Fruit fly (Drosophila melanogaster) whole organism, prepupa: ENCODE measurements around the gene CG14356.

Experiments used
- CG15336 ChIP-seq: fragments of 200-800 bp; sonication (Bioruptor generic); IDR thresholded peaks from 2 replicates; pipeline ENCODE4 v1.3.6; 2022; ENCODE audit warnings: missing biosample characterization, missing genetic modification characterization
- CG6854 ChIP-seq: fragments of 200-800 bp; sonication (Bioruptor generic); optimal IDR thresholded peaks from 2 replicates; lab custom pipeline; 2017; ENCODE audit warnings: missing biosample characterization, mild to moderate bottlenecking, missing genetic modification characterization
- CG7368 ChIP-seq: fragments of 200-800 bp; sonication (Bioruptor generic); optimal IDR thresholded peaks from 3 replicates; lab custom pipeline; 2016; ENCODE audit warnings: missing biosample characterization, missing genetic modification characterization
- CG9139 ChIP-seq: fragments of 200-800 bp; sonication (Bioruptor generic); optimal IDR thresholded peaks from 3 replicates; lab custom pipeline; 2017; ENCODE audit warnings: missing biosample characterization, mild to moderate bottlenecking, missing genetic modification characterization
- Ets21C ChIP-seq: fragments of 200-800 bp; sonication (Bioruptor generic); optimal IDR thresholded peaks from 3 replicates; lab custom pipeline; 2016; ENCODE audit warnings: missing biosample characterization, missing genetic modification characterization
- Hr39 ChIP-seq: fragments of 200-800 bp; sonication (Bioruptor generic); optimal IDR thresholded peaks from 2 replicates; lab custom pipeline; 2016; ENCODE audit warnings: missing biosample characterization, missing genetic modification characterization
- Sox14 ChIP-seq: fragments of 200-800 bp; sonication (Bioruptor generic); optimal IDR thresholded peaks from 3 replicates; lab custom pipeline; 2016; ENCODE audit warnings: missing biosample characterization, missing genetic modification characterization
- ss ChIP-seq, 2 experiments: fragments of 200-800 bp; sonication (Bioruptor generic); optimal IDR thresholded peaks; 2 replicates in 1 of 2; 3 replicates in 1 of 2; lab custom pipeline; 2017 to 2018; ENCODE audit warnings: mild to moderate bottlenecking in 2 of 2, missing biosample characterization in 2 of 2, missing genetic modification characterization in 2 of 2, moderate library complexity in 1 of 2

DNA sequence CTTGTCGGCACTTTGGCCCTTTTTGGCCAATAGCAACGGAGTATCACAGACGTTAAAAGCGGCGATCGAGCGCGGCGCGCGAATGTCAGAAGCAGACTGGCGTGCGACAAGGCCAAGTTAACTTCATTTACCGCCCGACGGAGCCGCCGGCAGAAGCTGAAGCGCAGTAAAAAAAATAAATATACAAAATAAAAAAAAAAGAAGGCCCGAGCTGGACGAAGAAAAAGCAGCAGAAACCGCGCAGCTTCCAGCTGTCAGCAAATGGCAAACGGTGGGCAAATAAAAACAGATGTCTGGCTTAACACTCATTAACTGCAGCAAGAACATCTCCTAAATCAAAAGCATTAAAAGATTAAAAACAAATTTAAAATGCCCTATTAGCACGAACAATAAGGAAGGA is at the start of gene CG14356:
- TF ChIP-seq CG9139 (GFP tag; lab: Kevin White, UChicago) (no peak), CG15336 (GFP tag; lab: Robert Waterston, UW) (no peak), Sox14 (GFP tag; lab: Kevin White, UChicago) (no peak), ss (GFP tag; optimal IDR thresholded peaks at IDR 0.05; lab: Kevin White, UChicago) (no peak), CG6854 (GFP tag; lab: Kevin White, UChicago) (no peak), Hr39 (no peak), CG7368 (GFP tag; lab: Kevin White, UChicago) (no peak), Ets21C (GFP tag; lab: Kevin White, UChicago) (no peak)
